Worm (Caenorhabditis elegans): ENCODE results near the gene R05H5.7.

R05H5.7 gene

ce11 chrII:10172436-10172973, 19.8 kb upstream of the R05H5.7 start, which contains the start of gene wbp-11:
Gene wbp-11 (plus strand): TSS chrII:10172923.
- TF ChIP-seq Y105C5A.15 (GFP tag; IDR thresholded peaks at IDR 0.05) (no peak), F37D6.2 (tag; optimal IDR thresholded peaks at IDR 0.05) (no peak), set-16 (GFP tag; IDR thresholded peaks at IDR 0.05) (no peak), ceh-44 (GFP tag; IDR thresholded peaks at IDR 0.05) (no peak), ceh-32 (tag; optimal IDR thresholded peaks at IDR 0.05; ENCODE audit: poor library complexity) (no peak), lsy-2 (tag; optimal IDR thresholded peaks at IDR 0.05) (peak in 1 of 2 experiments; percentile 24), dve-1 (tag; optimal IDR thresholded peaks at IDR 0.05; ENCODE audit: insufficient read depth) (peak; percentile 5), nhr-111 (GFP tag; optimal IDR thresholded peaks at IDR 0.05) (no peak), zfp-3 (GFP tag; conservative IDR thresholded peaks at IDR 0.05) (no peak), unc-130 (GFP tag; optimal IDR thresholded peaks at IDR 0.05) (no peak), lin-38 (GFP tag; IDR thresholded peaks at IDR 0.05) (peak; percentile 65), nhr-11 (tag; optimal IDR thresholded peaks at IDR 0.05) (peak; percentile 26), attf-4 (tag; optimal IDR thresholded peaks at IDR 0.05) (no peak), zip-11 (GFP tag; IDR thresholded peaks at IDR 0.05) (no peak), R02D3.7 (tag; optimal IDR thresholded peaks at IDR 0.05) (no peak), lin-1 (GFP tag; IDR thresholded peaks at IDR 0.05) (no peak), ceh-20 (GFP tag; IDR thresholded peaks at IDR 0.05) (no peak), mes-2 (tag; optimal IDR thresholded peaks at IDR 0.05; ENCODE audit: poor library complexity, severe bottlenecking) (peak; percentile 52), D1046.2 (GFP tag; IDR thresholded peaks at IDR 0.05) (no peak)

- no peak for TF ChIP-seq snpc-4 (tag; optimal IDR thresholded peaks at IDR 0.05)
- TF ChIP-seq Y5F2A.4 (GFP tag; optimal IDR thresholded peaks at IDR 0.05) = no peak
- peak; percentile 3 for TF ChIP-seq fkh-10 (GFP tag; optimal IDR thresholded peaks at IDR 0.05)
- no peak for TF ChIP-seq lir-3 (tag; optimal IDR thresholded peaks at IDR 0.05)
- no peak for TF ChIP-seq spr-3 (GFP tag; optimal IDR thresholded peaks at IDR 0.05)
- TF ChIP-seq gei-8 (GFP tag; optimal IDR thresholded peaks at IDR 0.05) = no peak
- TF ChIP-seq php-3 (GFP tag; IDR thresholded peaks at IDR 0.05) = no peak
- TF ChIP-seq nhr-41 (GFP tag; IDR thresholded peaks at IDR 0.05) = no peak
- no peak for TF ChIP-seq unc-62 (GFP tag; optimal IDR thresholded peaks at IDR 0.05 in 1 of 2)
- no peak for TF ChIP-seq unc-62 (tag; optimal IDR thresholded peaks at IDR 0.05)
- TF ChIP-seq nhr-6 (tag; optimal IDR thresholded peaks at IDR 0.05) = no peak
- TF ChIP-seq mep-1 (tag; optimal IDR thresholded peaks at IDR 0.05) = no peak
- TF ChIP-seq ztf-7 (tag; optimal IDR thresholded peaks at IDR 0.05) = no peak
- TF ChIP-seq nhr-77 (tag; optimal IDR thresholded peaks at IDR 0.05) = no peak
- TF ChIP-seq nhr-25 (tag; optimal IDR thresholded peaks at IDR 0.05; ENCODE audit: borderline replicate concordance, insufficient read depth) = no peak
- peak; percentile 57 for TF ChIP-seq ama-1 (optimal IDR thresholded peaks at IDR 0.05)
- peak; percentile 51 for TF ChIP-seq ceh-28 (tag; optimal IDR thresholded peaks at IDR 0.05)
- TF ChIP-seq jun-1 (tag; optimal IDR thresholded peaks at IDR 0.05) = no peak
- peak; percentile 80 for TF ChIP-seq mes-2 (tag; optimal IDR thresholded peaks at IDR 0.05; ENCODE audit: poor library complexity, severe bottlenecking)
- TF ChIP-seq zfp-2 (tag; optimal IDR thresholded peaks at IDR 0.05) = no peak
- no peak for TF ChIP-seq D1046.2 (GFP tag; IDR thresholded peaks at IDR 0.05)
- TF ChIP-seq zip-11 (GFP tag; IDR thresholded peaks at IDR 0.05) = no peak
- TF ChIP-seq ztf-11 (tag; optimal IDR thresholded peaks at IDR 0.05) = no peak
- no peak for TF ChIP-seq daf-12 (tag; optimal IDR thresholded peaks at IDR 0.05)
- no peak for TF ChIP-seq ctbp-1 (GFP tag; IDR thresholded peaks at IDR 0.05)
- no peak for TF ChIP-seq daf-19 (GFP tag; conservative IDR thresholded peaks at IDR 0.05)
- 0 out of 2 replicates have a peak, but pooled peaks have one; percentile 19 for TF ChIP-seq lin-29 (GFP tag; IDR thresholded peaks at IDR 0.05)
- peak; percentile 20 for TF ChIP-seq unc-130 (GFP tag; optimal IDR thresholded peaks at IDR 0.05)
- TF ChIP-seq F37D6.2 (tag; optimal IDR thresholded peaks at IDR 0.05) = peak; percentile 69
- no peak for TF ChIP-seq tag-97 (GFP tag; IDR thresholded peaks at IDR 0.05)
- TF ChIP-seq hlh-30 (tag; optimal IDR thresholded peaks at IDR 0.05; ENCODE audit: insufficient read depth) = no peak
- peak; percentile 74 for TF ChIP-seq hmg-1.1 (GFP tag; IDR thresholded peaks at IDR 0.05)
- TF ChIP-seq Y75B8A.6 (GFP tag; IDR thresholded peaks at IDR 0.05) = no peak
- TF ChIP-seq lin-1 (GFP tag; IDR thresholded peaks at IDR 0.05) = no peak
- TF ChIP-seq mdl-1 (tag; optimal IDR thresholded peaks at IDR 0.05) = no peak
- TF ChIP-seq nhr-76 (tag; optimal IDR thresholded peaks at IDR 0.05) = no peak
- 0 out of 2 replicates have a peak, but pooled peaks have one; percentile 24 for TF ChIP-seq ceh-20 (GFP tag; IDR thresholded peaks at IDR 0.05)
Observed at ce11 chrII:10174338-10174737, 18.0 kb upstream of the R05H5.7 start, which contains the start of gene F33H1.4. Gene F33H1.4 (plus strand): TSS chrII:10174648.

Measured in whole organism, L4 larva.